Worm (Caenorhabditis elegans) whole organism, L1 larva: Measurements from ENCODE around the gene mys-1.

Experiments
- C16A3.4 ChIP-seq: fragments of 150-350 bp; optimal IDR thresholded peaks from 2 replicates; lab custom pipeline; 2014; ENCODE audit warnings: missing biosample characterization, missing genetic modification characterization
- Y116A8C.19 ChIP-seq: sonication (generic microtip); optimal IDR thresholded peaks from 2 replicates; lab custom pipeline; 2016; ENCODE audit warnings: missing compliant biosample characterization, missing genetic modification characterization, borderline replicate concordance
- ama-1 ChIP-seq: fragments of 150-350 bp; optimal IDR thresholded peaks from 2 replicates; lab custom pipeline; 2014
- blmp-1 ChIP-seq: fragments of 150-350 bp; optimal IDR thresholded peaks from 2 replicates; lab custom pipeline; 2014; ENCODE audit warnings: missing biosample characterization, missing genetic modification characterization
- ces-1 ChIP-seq: fragments of 150-350 bp; optimal IDR thresholded peaks from 2 replicates; lab custom pipeline; 2014; ENCODE audit warnings: missing biosample characterization, missing genetic modification reagents, missing genetic modification characterization
- dpl-1 ChIP-seq, 3 experiments: fragments of 150-350 bp in 2 of 3; sonication (generic microtip) in 1 of 3; optimal IDR thresholded peaks; 2 replicates each; lab custom pipeline; 2014 to 2017; ENCODE audit warnings: missing biosample characterization in 3 of 3, missing genetic modification characterization in 3 of 3, missing genetic modification reagents in 3 of 3
- efl-1 ChIP-seq, 4 experiments: fragments of 150-350 bp; optimal IDR thresholded peaks in 3 of 4; peaks in 1 of 4; 1 replicate in 1 of 4; 2 replicates in 3 of 4; lab custom pipeline; 2014; ENCODE audit warnings: missing biosample characterization in 2 of 4, missing genetic modification characterization in 2 of 4, missing genetic modification reagents in 2 of 4
- egl-27 ChIP-seq, 2 experiments: fragments of 150-350 bp in 1 of 2; sonication (generic microtip); optimal IDR thresholded peaks; 3 replicates each; lab custom pipeline; 2017 to 2018; ENCODE audit warnings: missing biosample characterization in 2 of 2, missing genetic modification characterization in 2 of 2, missing genetic modification reagents in 2 of 2
- elt-2 ChIP-seq: sonication (generic microtip); optimal IDR thresholded peaks from 2 replicates; lab custom pipeline; 2016; ENCODE audit warnings: missing genetic modification characterization, mild to moderate bottlenecking, inconsistent platforms, missing compliant biosample characterization, missing genetic modification reagents
- elt-3 ChIP-seq, 6 experiments: fragments of 150-350 bp in 1 of 6; sonication (generic microtip); optimal IDR thresholded peaks; 2 replicates each; lab custom pipeline; 2017 to 2018; ENCODE audit warnings: missing biosample characterization in 6 of 6, missing genetic modification characterization in 6 of 6, inconsistent platforms in 1 of 6
- ets-5 ChIP-seq: fragments of 200-800 bp; sonication (Bioruptor generic); IDR thresholded peaks from 2 replicates; pipeline ENCODE4 v1.3.6; 2022; ENCODE audit warnings: missing genetic modification characterization, missing compliant biosample characterization
- fkh-4 ChIP-seq: sonication (generic microtip); optimal IDR thresholded peaks from 2 replicates; lab custom pipeline; 2016; ENCODE audit warnings: missing compliant biosample characterization, missing genetic modification characterization, borderline replicate concordance
- lin-14 ChIP-seq: fragments of 200-800 bp; sonication (Bioruptor generic); optimal IDR thresholded peaks from 2 replicates; lab custom pipeline; 2018; ENCODE audit warnings: mild to moderate bottlenecking, missing genetic modification characterization, moderate library complexity, missing compliant biosample characterization
- lin-35 ChIP-seq, 2 experiments: fragments of 150-350 bp; optimal IDR thresholded peaks; 2 replicates each; lab custom pipeline; 2014; ENCODE audit warnings: missing biosample characterization in 2 of 2, missing genetic modification characterization in 2 of 2, missing genetic modification reagents in 2 of 2
- lin-39 ChIP-seq: fragments of 150-350 bp; optimal IDR thresholded peaks from 2 replicates; lab custom pipeline; 2014; ENCODE audit warnings: missing biosample characterization, missing genetic modification reagents, missing genetic modification characterization
- lsy-2 ChIP-seq, 2 experiments: fragments of 150-350 bp; optimal IDR thresholded peaks; 2 replicates each; lab custom pipeline; 2014; ENCODE audit warnings: missing biosample characterization in 2 of 2, missing genetic modification characterization in 2 of 2
- mab-9 ChIP-seq: fragments of 200-800 bp; sonication (Bioruptor generic); IDR thresholded peaks from 2 replicates; pipeline ENCODE4 v1.3.6; 2022; ENCODE audit warnings: missing genetic modification reagents, missing genetic modification characterization, missing compliant biosample characterization
- mdl-1 ChIP-seq, 2 experiments: fragments of 150-350 bp; optimal IDR thresholded peaks; 2 replicates each; lab custom pipeline; 2014 to 2017; ENCODE audit warnings: missing biosample characterization in 2 of 2, missing genetic modification characterization in 2 of 2, inconsistent platforms in 1 of 2
- mep-1 ChIP-seq: fragments of 150-350 bp; optimal IDR thresholded peaks from 2 replicates; lab custom pipeline; 2014; ENCODE audit warnings: missing biosample characterization, missing genetic modification characterization
- nhr-12 ChIP-seq: sonication (generic microtip); optimal IDR thresholded peaks from 2 replicates; lab custom pipeline; 2017; ENCODE audit warnings: missing biosample characterization, missing genetic modification characterization
- nhr-19 ChIP-seq: fragments of 200-800 bp; sonication (Bioruptor generic); conservative IDR thresholded peaks from 2 replicates; pipeline ENCODE4 v1.3.6; 2022; ENCODE audit warnings: missing genetic modification characterization, missing compliant biosample characterization
- nhr-20 ChIP-seq: sonication (generic microtip); optimal IDR thresholded peaks from 2 replicates; lab custom pipeline; 2016; ENCODE audit warnings: mild to moderate bottlenecking, missing genetic modification characterization, missing compliant biosample characterization
- nhr-47 ChIP-seq: sonication (generic microtip); optimal IDR thresholded peaks from 2 replicates; lab custom pipeline; 2016; ENCODE audit warnings: mild to moderate bottlenecking, missing genetic modification characterization, moderate library complexity, missing compliant biosample characterization
- nhr-71 ChIP-seq: sonication (generic microtip); optimal IDR thresholded peaks from 2 replicates; lab custom pipeline; 2016; ENCODE audit warnings: mild to moderate bottlenecking, missing genetic modification characterization, moderate library complexity, missing compliant biosample characterization
- nhr-76 ChIP-seq: sonication (generic microtip); optimal IDR thresholded peaks from 2 replicates; lab custom pipeline; 2017; ENCODE audit warnings: missing biosample characterization, missing genetic modification characterization
- nhr-77 ChIP-seq: fragments of 150-350 bp; optimal IDR thresholded peaks from 2 replicates; lab custom pipeline; 2014; ENCODE audit warnings: missing biosample characterization, missing genetic modification characterization
- nhr-84 ChIP-seq: sonication (generic microtip); optimal IDR thresholded peaks from 2 replicates; lab custom pipeline; 2017; ENCODE audit warnings: missing biosample characterization, missing genetic modification characterization
- nhr-85 ChIP-seq: sonication (generic microtip); peaks from one replicate; lab custom pipeline; 2016; ENCODE audit warnings: missing genetic modification characterization, inconsistent platforms, missing compliant biosample characterization
- nhr-90 ChIP-seq: sonication (generic microtip); optimal IDR thresholded peaks from 2 replicates; lab custom pipeline; 2016; ENCODE audit warnings: mild to moderate bottlenecking, missing genetic modification characterization, missing compliant biosample characterization; ENCODE audit not compliant: poor library complexity
- pag-3 ChIP-seq: sonication (generic microtip); optimal IDR thresholded peaks from 2 replicates; lab custom pipeline; 2017; ENCODE audit warnings: missing genetic modification characterization, mild to moderate bottlenecking, missing compliant biosample characterization, antibody characterized with exemption, borderline replicate concordance; ENCODE audit not compliant: insufficient read depth
- pqm-1 ChIP-seq: sonication (generic microtip); optimal IDR thresholded peaks from 3 replicates; lab custom pipeline; 2017; ENCODE audit warnings: missing biosample characterization, missing genetic modification characterization
- snu-23 ChIP-seq: sonication (generic microtip); optimal IDR thresholded peaks from 2 replicates; lab custom pipeline; 2016; ENCODE audit warnings: missing genetic modification characterization, missing compliant biosample characterization
- swsn-7 ChIP-seq: sonication (generic microtip); optimal IDR thresholded peaks from 2 replicates; lab custom pipeline; 2016; ENCODE audit warnings: missing genetic modification characterization, missing compliant biosample characterization
- tbx-2 ChIP-seq: sonication (generic microtip); optimal IDR thresholded peaks from 2 replicates; lab custom pipeline; 2016; ENCODE audit warnings: missing genetic modification characterization, missing compliant biosample characterization
- tlp-1 ChIP-seq: fragments of 150-350 bp; optimal IDR thresholded peaks from 2 replicates; lab custom pipeline; 2014; ENCODE audit warnings: missing biosample characterization, missing genetic modification characterization
- unc-130 ChIP-seq: fragments of 150-350 bp; optimal IDR thresholded peaks from 2 replicates; lab custom pipeline; 2017; ENCODE audit warnings: missing biosample characterization, missing genetic modification characterization, inconsistent platforms
- unc-30 ChIP-seq: sonication (generic microtip); optimal IDR thresholded peaks from 2 replicates; lab custom pipeline; 2017; ENCODE audit warnings: missing biosample characterization, missing genetic modification characterization
- unc-86 ChIP-seq: sonication (generic microtip); optimal IDR thresholded peaks from 2 replicates; lab custom pipeline; 2016; ENCODE audit warnings: missing genetic modification characterization, missing compliant biosample characterization
- vab-15 ChIP-seq: sonication (generic microtip); optimal IDR thresholded peaks from 2 replicates; lab custom pipeline; 2017; ENCODE audit warnings: missing genotype, mild to moderate bottlenecking, missing genetic modification characterization, missing compliant biosample characterization

mys-1 gene

ce11 chrV:7093720-7094401, 9.4 kb upstream of the mys-1 start, which contains the start of gene nhr-135:
nhr-135 (minus strand) TSS chrV:7093770.
- peak in 1 of 2 experiments; percentile 50 for TF ChIP-seq lsy-2 (tag; optimal IDR thresholded peaks at IDR 0.05; lab: Kevin White, UChicago)
- peak; percentile 6 for TF ChIP-seq C16A3.4
- no peak for TF ChIP-seq nhr-12
- TF ChIP-seq nhr-20 (tag; lab: Kevin White, UChicago): peak; percentile 93
- TF ChIP-seq fkh-4 (tag; lab: Kevin White, UChicago): no peak
- no peak for TF ChIP-seq ces-1 (GFP tag; lab: Kevin White, UChicago)
- TF ChIP-seq nhr-47 (tag; lab: Kevin White, UChicago): peak; percentile 27
- peak in 1 of 2 experiments; percentile 89 for TF ChIP-seq mdl-1 (tag; optimal IDR thresholded peaks at IDR 0.05; lab: Kevin White, UChicago)
- peak; percentile 58 for TF ChIP-seq mep-1 (tag; lab: Kevin White, UChicago)
- TF ChIP-seq ets-5 (GFP tag; lab: Robert Waterston, UW): no peak
- TF ChIP-seq nhr-90: peak; percentile 60
- TF ChIP-seq pag-3 (tag; lab: Kevin White, UChicago): no peak
- peak in 2 of 3 experiments; percentile 28 to 32 for TF ChIP-seq dpl-1 (GFP tag; optimal IDR thresholded peaks at IDR 0.05; lab: Kevin White, UChicago)
- TF ChIP-seq nhr-76 (tag; lab: Kevin White, UChicago): no peak
- TF ChIP-seq nhr-85 (tag; lab: Kevin White, UChicago): peak; percentile 57
- peak; percentile 66 for TF ChIP-seq nhr-71 (tag; lab: Kevin White, UChicago)
- no peak for TF ChIP-seq unc-86 (tag; lab: Kevin White, UChicago)
- no peak for TF ChIP-seq unc-30
- no peak for TF ChIP-seq vab-15 (tag; lab: Kevin White, UChicago)
- TF ChIP-seq nhr-77 (tag; lab: Kevin White, UChicago): peak; percentile 43
- TF ChIP-seq lin-35 (GFP tag; optimal IDR thresholded peaks at IDR 0.05; lab: Kevin White, UChicago): peak in 1 of 2 experiments; percentile 77
- no peak for TF ChIP-seq mab-9 (GFP tag; lab: Robert Waterston, UW)
- peak; percentile 56 for TF ChIP-seq unc-130
- TF ChIP-seq elt-2 (tag; lab: Kevin White, UChicago): peak; percentile 81
- TF ChIP-seq lin-39: no peak
- TF ChIP-seq snu-23 (GFP tag; lab: Kevin White, UChicago): peak; percentile 70
- no peak for TF ChIP-seq nhr-84 (tag; lab: Kevin White, UChicago)
- TF ChIP-seq swsn-7 (tag; lab: Kevin White, UChicago): no peak
- TF ChIP-seq egl-27 (tag; optimal IDR thresholded peaks at IDR 0.05; lab: Kevin White, UChicago): no peak
- TF ChIP-seq elt-3 (tag; optimal IDR thresholded peaks at IDR 0.05; lab: Kevin White, UChicago): peak in 4 of 6 experiments; percentile 12 to 69 (median 49)
- TF ChIP-seq tlp-1 (tag; lab: Kevin White, UChicago): no peak
- peak; percentile 99 for TF ChIP-seq blmp-1 (tag; lab: Kevin White, UChicago)
- TF ChIP-seq nhr-19 (GFP tag; lab: Robert Waterston, UW): peak; percentile 25
- peak in 1 of 2 experiments; percentile 30 for TF ChIP-seq efl-1 (optimal IDR thresholded peaks at IDR 0.05; lab: Kevin White, UChicago)
- TF ChIP-seq efl-1 (GFP tag; optimal IDR thresholded peaks at IDR 0.05 in 1 of 2; lab: Kevin White, UChicago): peak; percentile 24 to 40
- peak; percentile 83 for TF ChIP-seq lin-14 (GFP tag; lab: Kevin White, UChicago)
- peak; percentile 40 for TF ChIP-seq tbx-2 (tag; lab: Kevin White, UChicago)

- TF ChIP-seq nhr-76 (tag; lab: Kevin White, UChicago) (no peak), pqm-1 (tag; lab: Kevin White, UChicago) (no peak), nhr-85 (tag; lab: Kevin White, UChicago) (peak; percentile 50), ama-1 (lab: Kevin White, UChicago) (peak; percentile 39), nhr-20 (tag; lab: Kevin White, UChicago) (peak; percentile 51), nhr-12 (no peak), nhr-84 (tag; lab: Kevin White, UChicago) (no peak), Y116A8C.19 (tag; lab: Kevin White, UChicago) (no peak)
Observed at ce11 chrV:7091287-7091686, 6.8 kb upstream of the mys-1 start, which contains the start of gene nhr-286. nhr-286 (minus strand) TSS chrV:7091610.
